Worm (Caenorhabditis elegans) whole organism, L1 larva: ENCODE results near the gene F54F12.2.

ENCODE experiments used
- C16A3.4 ChIP-seq: fragments of 150-350 bp; optimal IDR thresholded peaks from 2 replicates; lab custom pipeline; 2014; ENCODE audit warnings: missing biosample characterization, missing genetic modification characterization
- C34B4.2 ChIP-seq: sonication (generic microtip); optimal IDR thresholded peaks from 2 replicates; lab custom pipeline; 2017; ENCODE audit warnings: mild to moderate bottlenecking, missing genetic modification characterization, missing compliant biosample characterization
- F16B12.6 ChIP-seq: fragments of 150-350 bp; optimal IDR thresholded peaks from 2 replicates; lab custom pipeline; 2014; ENCODE audit warnings: missing biosample characterization, missing genetic modification characterization
- alr-1 ChIP-seq: fragments of 200-800 bp; sonication (Bioruptor generic); optimal IDR thresholded peaks from 2 replicates; lab custom pipeline; 2018; ENCODE audit warnings: borderline replicate concordance, mild to moderate bottlenecking, missing genetic modification characterization, missing compliant biosample characterization
- ceh-8 ChIP-seq: fragments of 200-800 bp; sonication (Bioruptor generic); optimal IDR thresholded peaks from 2 replicates; lab custom pipeline; 2018; ENCODE audit warnings: mild to moderate bottlenecking, missing genetic modification characterization, moderate library complexity, missing compliant biosample characterization
- ceh-82 ChIP-seq, 3 experiments: fragments of 150-350 bp in 1 of 3; sonication (generic microtip) in 2 of 3; optimal IDR thresholded peaks; 2 replicates each; lab custom pipeline; 2014 to 2017; ENCODE audit warnings: missing biosample characterization in 3 of 3, missing genetic modification characterization in 3 of 3
- ceh-88 ChIP-seq: fragments of 200-800 bp; sonication (Bioruptor generic); IDR thresholded peaks from 2 replicates; pipeline ENCODE4 v1.3.6; 2022; ENCODE audit warnings: missing genetic modification characterization, missing compliant biosample characterization
- ceh-90 ChIP-seq: sonication (generic microtip); optimal IDR thresholded peaks from 2 replicates; lab custom pipeline; 2016; ENCODE audit warnings: missing genetic modification characterization, missing compliant biosample characterization
- dpl-1 ChIP-seq, 3 experiments: fragments of 150-350 bp in 2 of 3; sonication (generic microtip) in 1 of 3; optimal IDR thresholded peaks; 2 replicates each; lab custom pipeline; 2014 to 2017; ENCODE audit warnings: missing biosample characterization in 3 of 3, missing genetic modification characterization in 3 of 3, missing genetic modification reagents in 3 of 3
- dsc-1 ChIP-seq: sonication (generic microtip); optimal IDR thresholded peaks from 2 replicates; lab custom pipeline; 2016; ENCODE audit warnings: mild to moderate bottlenecking, missing genetic modification characterization, missing compliant biosample characterization
- efl-1 ChIP-seq, 4 experiments: fragments of 150-350 bp; optimal IDR thresholded peaks in 3 of 4; peaks in 1 of 4; 1 replicate in 1 of 4; 2 replicates in 3 of 4; lab custom pipeline; 2014; ENCODE audit warnings: missing biosample characterization in 2 of 4, missing genetic modification characterization in 2 of 4, missing genetic modification reagents in 2 of 4
- efl-3 ChIP-seq: fragments of 200-800 bp; sonication (Bioruptor generic); optimal IDR thresholded peaks from 2 replicates; lab custom pipeline; 2018; ENCODE audit warnings: mild to moderate bottlenecking, missing genetic modification characterization, missing compliant biosample characterization
- egl-13 ChIP-seq: sonication (generic microtip); optimal IDR thresholded peaks from 2 replicates; lab custom pipeline; 2016; ENCODE audit warnings: missing genotype, missing genetic modification reagents, missing genetic modification characterization, missing compliant biosample characterization
- egl-27 ChIP-seq, 2 experiments: fragments of 150-350 bp in 1 of 2; sonication (generic microtip); optimal IDR thresholded peaks; 3 replicates each; lab custom pipeline; 2017 to 2018; ENCODE audit warnings: missing biosample characterization in 2 of 2, missing genetic modification characterization in 2 of 2, missing genetic modification reagents in 2 of 2
- elt-2 ChIP-seq: sonication (generic microtip); optimal IDR thresholded peaks from 2 replicates; lab custom pipeline; 2016; ENCODE audit warnings: missing genetic modification characterization, mild to moderate bottlenecking, inconsistent platforms, missing compliant biosample characterization, missing genetic modification reagents
- elt-3 ChIP-seq, 6 experiments: fragments of 150-350 bp in 1 of 6; sonication (generic microtip); optimal IDR thresholded peaks; 2 replicates each; lab custom pipeline; 2017 to 2018; ENCODE audit warnings: missing biosample characterization in 6 of 6, missing genetic modification characterization in 6 of 6, inconsistent platforms in 1 of 6
- fkh-10 ChIP-seq: sonication (generic microtip); optimal IDR thresholded peaks from 2 replicates; lab custom pipeline; 2017; ENCODE audit warnings: missing biosample characterization, missing genetic modification reagents, missing genetic modification characterization
- fkh-8 ChIP-seq: sonication (generic microtip); optimal IDR thresholded peaks from 2 replicates; lab custom pipeline; 2016; ENCODE audit warnings: mild to moderate bottlenecking, missing genetic modification characterization, missing compliant biosample characterization
- fos-1 ChIP-seq: fragments of 150-350 bp; optimal IDR thresholded peaks from 2 replicates; lab custom pipeline; 2014; ENCODE audit warnings: missing biosample characterization, missing genetic modification characterization
- grh-1 ChIP-seq: fragments of 200-800 bp; sonication (Bioruptor generic); IDR thresholded peaks from 2 replicates; pipeline ENCODE4 v1.3.6; 2022; ENCODE audit warnings: missing genetic modification reagents, missing genetic modification characterization, missing compliant biosample characterization
- hlh-17 ChIP-seq: fragments of 200-800 bp; sonication (Bioruptor generic); optimal IDR thresholded peaks from 2 replicates; lab custom pipeline; 2018; ENCODE audit warnings: missing genetic modification characterization, mild to moderate bottlenecking, missing compliant biosample characterization, moderate library complexity, borderline replicate concordance
- hlh-4 ChIP-seq: sonication (generic microtip); optimal IDR thresholded peaks from 2 replicates; lab custom pipeline; 2016; ENCODE audit warnings: mild to moderate bottlenecking, missing genetic modification characterization, missing compliant biosample characterization
- hpl-2 ChIP-seq: fragments of 150-350 bp; optimal IDR thresholded peaks from 2 replicates; lab custom pipeline; 2014; ENCODE audit warnings: missing biosample characterization, missing genetic modification reagents, missing genetic modification characterization
- isw-1 ChIP-seq: fragments of 200-800 bp; sonication (Bioruptor generic); IDR thresholded peaks from 2 replicates; pipeline ENCODE4 v1.3.6; 2022; ENCODE audit warnings: missing genetic modification characterization, missing compliant biosample characterization
- lin-14 ChIP-seq: fragments of 200-800 bp; sonication (Bioruptor generic); optimal IDR thresholded peaks from 2 replicates; lab custom pipeline; 2018; ENCODE audit warnings: mild to moderate bottlenecking, missing genetic modification characterization, moderate library complexity, missing compliant biosample characterization
- lin-15B ChIP-seq: fragments of 150-350 bp; sonication (generic microtip); optimal IDR thresholded peaks from 3 replicates; lab custom pipeline; 2014; ENCODE audit warnings: missing biosample characterization, missing genetic modification characterization
- lin-35 ChIP-seq, 2 experiments: fragments of 150-350 bp; optimal IDR thresholded peaks; 2 replicates each; lab custom pipeline; 2014; ENCODE audit warnings: missing biosample characterization in 2 of 2, missing genetic modification characterization in 2 of 2, missing genetic modification reagents in 2 of 2
- lsy-2 ChIP-seq, 2 experiments: fragments of 150-350 bp; optimal IDR thresholded peaks; 2 replicates each; lab custom pipeline; 2014; ENCODE audit warnings: missing biosample characterization in 2 of 2, missing genetic modification characterization in 2 of 2
- mdl-1 ChIP-seq, 2 experiments: fragments of 150-350 bp; optimal IDR thresholded peaks; 2 replicates each; lab custom pipeline; 2014 to 2017; ENCODE audit warnings: missing biosample characterization in 2 of 2, missing genetic modification characterization in 2 of 2, inconsistent platforms in 1 of 2
- mep-1 ChIP-seq: fragments of 150-350 bp; optimal IDR thresholded peaks from 2 replicates; lab custom pipeline; 2014; ENCODE audit warnings: missing biosample characterization, missing genetic modification characterization
- nhr-20 ChIP-seq: sonication (generic microtip); optimal IDR thresholded peaks from 2 replicates; lab custom pipeline; 2016; ENCODE audit warnings: mild to moderate bottlenecking, missing genetic modification characterization, missing compliant biosample characterization
- nhr-77 ChIP-seq: fragments of 150-350 bp; optimal IDR thresholded peaks from 2 replicates; lab custom pipeline; 2014; ENCODE audit warnings: missing biosample characterization, missing genetic modification characterization
- nhr-84 ChIP-seq: sonication (generic microtip); optimal IDR thresholded peaks from 2 replicates; lab custom pipeline; 2017; ENCODE audit warnings: missing biosample characterization, missing genetic modification characterization
- nhr-85 ChIP-seq: sonication (generic microtip); peaks from one replicate; lab custom pipeline; 2016; ENCODE audit warnings: missing genetic modification characterization, inconsistent platforms, missing compliant biosample characterization
- nhr-90 ChIP-seq: sonication (generic microtip); optimal IDR thresholded peaks from 2 replicates; lab custom pipeline; 2016; ENCODE audit warnings: mild to moderate bottlenecking, missing genetic modification characterization, missing compliant biosample characterization; ENCODE audit not compliant: poor library complexity
- skn-1 ChIP-seq: fragments of 150-350 bp; optimal IDR thresholded peaks from 2 replicates; lab custom pipeline; 2014; ENCODE audit warnings: missing biosample characterization, missing genetic modification characterization
- snpc-4 ChIP-seq: fragments of 150-350 bp; optimal IDR thresholded peaks from 2 replicates; lab custom pipeline; 2014; ENCODE audit warnings: missing biosample characterization, missing genetic modification characterization
- sox-4 ChIP-seq: sonication (generic microtip); optimal IDR thresholded peaks from 2 replicates; lab custom pipeline; 2016; ENCODE audit warnings: missing genetic modification characterization, missing compliant biosample characterization
- sptf-1 ChIP-seq: fragments of 150-350 bp; optimal IDR thresholded peaks from 2 replicates; lab custom pipeline; 2014; ENCODE audit warnings: missing biosample characterization, missing genetic modification characterization
- swsn-7 ChIP-seq: sonication (generic microtip); optimal IDR thresholded peaks from 2 replicates; lab custom pipeline; 2016; ENCODE audit warnings: missing genetic modification characterization, missing compliant biosample characterization
- tlp-1 ChIP-seq: fragments of 150-350 bp; optimal IDR thresholded peaks from 2 replicates; lab custom pipeline; 2014; ENCODE audit warnings: missing biosample characterization, missing genetic modification characterization
- unc-62 ChIP-seq: fragments of 150-350 bp; optimal IDR thresholded peaks from 2 replicates; lab custom pipeline; 2014; ENCODE audit warnings: missing biosample characterization, missing genetic modification reagents, missing genetic modification characterization
- unc-86 ChIP-seq: sonication (generic microtip); optimal IDR thresholded peaks from 2 replicates; lab custom pipeline; 2016; ENCODE audit warnings: missing genetic modification characterization, missing compliant biosample characterization
- unc-98 ChIP-seq: fragments of 200-800 bp; sonication (Bioruptor generic); IDR thresholded peaks from 2 replicates; pipeline ENCODE4 v1.3.6; 2022; ENCODE audit warnings: missing genetic modification characterization, missing compliant biosample characterization
- vab-15 ChIP-seq: sonication (generic microtip); optimal IDR thresholded peaks from 2 replicates; lab custom pipeline; 2017; ENCODE audit warnings: missing genotype, mild to moderate bottlenecking, missing genetic modification characterization, missing compliant biosample characterization
- zip-4 ChIP-seq: fragments of 200-800 bp; sonication (Bioruptor generic); optimal IDR thresholded peaks from 2 replicates; lab custom pipeline; 2018; ENCODE audit warnings: mild to moderate bottlenecking, missing genetic modification characterization, moderate library complexity, missing compliant biosample characterization
- ztf-11 ChIP-seq, 2 experiments: sonication (generic microtip); optimal IDR thresholded peaks; 2 replicates each; lab custom pipeline; 2016 to 2017; ENCODE audit warnings: missing genetic modification characterization in 2 of 2, missing biosample characterization in 1 of 2, missing compliant biosample characterization in 1 of 2

F54F12.2 gene

ce11 chrIII:13056230-13056629 is 16.4 kb downstream of the F54F12.2 start:
- no peak for TF ChIP-seq elt-3 (tag; optimal IDR thresholded peaks at IDR 0.05; lab: Kevin White, UChicago)
- no peak for TF ChIP-seq hpl-2 (GFP tag; lab: Kevin White, UChicago)
- TF ChIP-seq efl-3 (GFP tag; lab: Kevin White, UChicago), result no peak
- TF ChIP-seq grh-1 (GFP tag; lab: Robert Waterston, UW), result no peak
- no peak for TF ChIP-seq vab-15 (tag; lab: Kevin White, UChicago)
- no peak for TF ChIP-seq unc-86
- TF ChIP-seq ceh-8, result no peak
- no peak for TF ChIP-seq mep-1 (tag; lab: Kevin White, UChicago)
- TF ChIP-seq skn-1 (tag; lab: Kevin White, UChicago), result no peak

- TF ChIP-seq F16B12.6 (tag; lab: Kevin White, UChicago), result no peak
- TF ChIP-seq dsc-1 (tag; lab: Kevin White, UChicago), result peak; percentile 29
- no peak for TF ChIP-seq unc-98 (GFP tag; lab: Robert Waterston, UW)
- no peak for TF ChIP-seq efl-3 (GFP tag; lab: Kevin White, UChicago)
- TF ChIP-seq isw-1 (GFP tag; lab: Robert Waterston, UW), result no peak
- TF ChIP-seq nhr-85 (tag; lab: Kevin White, UChicago), result peak; percentile 72
- TF ChIP-seq egl-27 (tag; optimal IDR thresholded peaks at IDR 0.05; lab: Kevin White, UChicago), result no peak
- TF ChIP-seq efl-1 (optimal IDR thresholded peaks at IDR 0.05; lab: Kevin White, UChicago), result no peak
- no peak for TF ChIP-seq efl-1 (GFP tag; optimal IDR thresholded peaks at IDR 0.05 in 1 of 2; lab: Kevin White, UChicago)
- no peak for TF ChIP-seq sox-4
- no peak for TF ChIP-seq zip-4
- no peak for TF ChIP-seq mep-1 (tag; lab: Kevin White, UChicago)
- no peak for TF ChIP-seq ceh-90 (tag; lab: Kevin White, UChicago)
- no peak for TF ChIP-seq fkh-10 (GFP tag; lab: Kevin White, UChicago)
- TF ChIP-seq vab-15 (tag; lab: Kevin White, UChicago), result no peak
- no peak for TF ChIP-seq lsy-2 (tag; optimal IDR thresholded peaks at IDR 0.05; lab: Kevin White, UChicago)
- TF ChIP-seq fos-1 (tag; lab: Kevin White, UChicago), result no peak
- TF ChIP-seq ztf-11 (tag; optimal IDR thresholded peaks at IDR 0.05; lab: Kevin White, UChicago), result no peak
- no peak for TF ChIP-seq swsn-7 (tag; lab: Kevin White, UChicago)
- TF ChIP-seq mdl-1 (tag; optimal IDR thresholded peaks at IDR 0.05; lab: Kevin White, UChicago), result peak in 1 of 2 experiments; percentile 8
- TF ChIP-seq ceh-88, result no peak
- no peak for TF ChIP-seq hlh-17 (GFP tag; lab: Kevin White, UChicago)
- no peak for TF ChIP-seq sptf-1 (tag; lab: Kevin White, UChicago)
- no peak for TF ChIP-seq C34B4.2 (tag; lab: Kevin White, UChicago)
- no peak for TF ChIP-seq ceh-82 (tag; optimal IDR thresholded peaks at IDR 0.05; lab: Kevin White, UChicago)
- TF ChIP-seq lin-15B, result no peak
- no peak for TF ChIP-seq egl-13 (tag; lab: Kevin White, UChicago)
- peak; percentile 51 for TF ChIP-seq skn-1 (tag; lab: Kevin White, UChicago)
- peak in 1 of 3 experiments; percentile 31 for TF ChIP-seq dpl-1 (GFP tag; optimal IDR thresholded peaks at IDR 0.05; lab: Kevin White, UChicago)
- TF ChIP-seq tlp-1 (tag; lab: Kevin White, UChicago), result no peak
- no peak for TF ChIP-seq nhr-77 (tag; lab: Kevin White, UChicago)
- TF ChIP-seq C16A3.4 (tag; lab: Kevin White, UChicago), result no peak
- TF ChIP-seq unc-62 (GFP tag; lab: Kevin White, UChicago), result no peak
- no peak for TF ChIP-seq hlh-4 (tag; lab: Kevin White, UChicago)
- TF ChIP-seq elt-2, result no peak
- TF ChIP-seq alr-1 (tag; lab: Kevin White, UChicago), result no peak
- peak in 1 of 2 experiments; percentile 75 for TF ChIP-seq lin-35 (GFP tag; optimal IDR thresholded peaks at IDR 0.05; lab: Kevin White, UChicago)
- no peak for TF ChIP-seq nhr-84 (tag; lab: Kevin White, UChicago)
- TF ChIP-seq nhr-20, result peak; percentile 46
- TF ChIP-seq fkh-8 (tag; lab: Kevin White, UChicago), result no peak
- TF ChIP-seq lin-14 (GFP tag; lab: Kevin White, UChicago), result no peak
- no peak for TF ChIP-seq snpc-4 (tag; lab: Kevin White, UChicago)
- TF ChIP-seq nhr-90 (tag; lab: Kevin White, UChicago), result no peak
These were observed 16.9 kb downstream of the F54F12.2 start for ce11 chrIII:13056735-13057134.
